Worm (Caenorhabditis elegans) whole organism, young adult: Measurements from ENCODE around the gene nhr-138.

Experiments
- F22D6.2 ChIP-seq: sonication (generic microtip); optimal IDR thresholded peaks from 2 replicates; lab custom pipeline; 2016; ENCODE audit warnings: mild to moderate bottlenecking, missing genetic modification characterization, missing compliant biosample characterization
- F37B4.10 ChIP-seq: fragments of 200-800 bp; sonication (Bioruptor generic); IDR thresholded peaks from 2 replicates; pipeline ENCODE4 v1.3.6; 2022; ENCODE audit warnings: missing genetic modification characterization, missing compliant biosample characterization
- akir-1 ChIP-seq: fragments of 200-800 bp; sonication (Bioruptor generic); optimal IDR thresholded peaks from 2 replicates; lab custom pipeline; 2018; ENCODE audit warnings: mild to moderate bottlenecking, missing genetic modification characterization, moderate library complexity, missing compliant biosample characterization
- attf-3 ChIP-seq: fragments of 200-800 bp; sonication (Bioruptor generic); conservative IDR thresholded peaks from 2 replicates; pipeline ENCODE4 v1.3.6; 2022; ENCODE audit warnings: missing genetic modification reagents, missing genetic modification characterization, missing compliant biosample characterization
- cebp-2 ChIP-seq: fragments of 200-800 bp; sonication (Bioruptor generic); IDR thresholded peaks from 2 replicates; pipeline ENCODE4 v1.3.6; 2022; ENCODE audit warnings: missing genetic modification characterization, missing compliant biosample characterization
- ceh-79 ChIP-seq: sonication (generic microtip); optimal IDR thresholded peaks from 2 replicates; lab custom pipeline; 2017; ENCODE audit warnings: mild to moderate bottlenecking, missing genetic modification characterization, missing compliant biosample characterization
- chd-7 ChIP-seq: sonication (generic microtip); optimal IDR thresholded peaks from 2 replicates; lab custom pipeline; 2016; ENCODE audit warnings: mild to moderate bottlenecking, missing genetic modification characterization, moderate library complexity, missing compliant biosample characterization
- efl-1 ChIP-seq: fragments of 150-350 bp; optimal IDR thresholded peaks from 2 replicates; lab custom pipeline; 2014; ENCODE audit warnings: missing biosample characterization, missing genetic modification reagents, missing genetic modification characterization
- gei-17 ChIP-seq: fragments of 200-800 bp; sonication (Bioruptor generic); optimal IDR thresholded peaks from 2 replicates; lab custom pipeline; 2018; ENCODE audit warnings: mild to moderate bottlenecking, missing genetic modification characterization, missing compliant biosample characterization
- hmg-20 ChIP-seq: fragments of 200-800 bp; sonication (Bioruptor generic); IDR thresholded peaks from 2 replicates; pipeline ENCODE4 v1.3.6; 2022; ENCODE audit warnings: missing genetic modification reagents, missing genetic modification characterization, missing compliant biosample characterization
- lir-1 ChIP-seq: fragments of 200-800 bp; sonication (Bioruptor generic); conservative IDR thresholded peaks from 2 replicates; pipeline ENCODE4 v1.3.6; 2022; ENCODE audit warnings: missing genetic modification reagents, missing genetic modification characterization, missing compliant biosample characterization
- lsl-1 ChIP-seq: fragments of 200-800 bp; sonication (Bioruptor generic); optimal IDR thresholded peaks from 2 replicates; lab custom pipeline; 2018; ENCODE audit warnings: mild to moderate bottlenecking, missing genetic modification characterization, moderate library complexity, missing compliant biosample characterization
- snpc-4 ChIP-seq, 5 experiments: fragments of 150-350 bp in 1 of 5; sonication (generic microtip) in 4 of 5; optimal IDR thresholded peaks; 2 replicates each; lab custom pipeline; 2014 to 2018; ENCODE audit warnings: missing genetic modification characterization in 5 of 5, missing biosample characterization in 3 of 5, antibody characterized with exemption in 2 of 5, mild to moderate bottlenecking in 2 of 5, missing compliant biosample characterization in 2 of 5, missing genotype in 2 of 5, moderate library complexity in 2 of 5, missing genetic modification reagents in 1 of 5

- TF ChIP-seq F37B4.10 (GFP tag; lab: Robert Waterston, UW) (no peak), snpc-4 (GFP tag; optimal IDR thresholded peaks at IDR 0.05; lab: Kevin White, UChicago) (no peak), snpc-4 (tag; optimal IDR thresholded peaks at IDR 0.05; lab: Kevin White, UChicago) (no peak), F22D6.2 (tag; lab: Kevin White, UChicago) (no peak), lsl-1 (GFP tag; lab: Kevin White, UChicago) (no peak), efl-1 (GFP tag; lab: Kevin White, UChicago) (no peak), lir-1 (GFP tag; lab: Robert Waterston, UW) (no peak), ceh-79 (tag; lab: Kevin White, UChicago) (no peak), hmg-20 (no peak), akir-1 (GFP tag; lab: Kevin White, UChicago) (no peak), gei-17 (GFP tag; lab: Kevin White, UChicago) (no peak), chd-7 (tag; lab: Kevin White, UChicago) (no peak), attf-3 (GFP tag; lab: Robert Waterston, UW) (no peak), cebp-2 (GFP tag; lab: Robert Waterston, UW) (no peak)
These were observed 32.3 kb downstream of the nhr-138 start, which contains the start of gene nhr-97 for ce11 chrIV:9757425-9757740.
